Worm (Caenorhabditis elegans) whole organism, L4 larva: ENCODE measurements around the gene snpn-1.
A peak's percentile ranks its signal among the peaks of the same experiment; 100 is the strongest.

Source experiments
- D1046.2 ChIP-seq: fragments of 200-800 bp; sonication (Bioruptor generic); IDR thresholded peaks from 2 replicates; pipeline ENCODE4 v1.3.6; 2022; ENCODE audit warnings: missing genetic modification characterization, missing compliant biosample characterization
- F44E2.7 ChIP-seq: fragments of 200-800 bp; sonication (Bioruptor generic); IDR thresholded peaks from 2 replicates; pipeline ENCODE4 v2.1.2; 2022; ENCODE audit warnings: missing genetic modification characterization, missing compliant biosample characterization
- R02D3.7 ChIP-seq: fragments of 150-350 bp; sonication (generic microtip); optimal IDR thresholded peaks from 3 replicates; lab custom pipeline; 2014; ENCODE audit warnings: missing biosample characterization, missing genetic modification characterization
- T20F7.1 ChIP-seq: fragments of 200-800 bp; sonication (Bioruptor generic); optimal IDR thresholded peaks from 2 replicates; lab custom pipeline; 2018; ENCODE audit warnings: mild to moderate bottlenecking, missing genetic modification characterization, missing compliant biosample characterization
- T26A8.4 ChIP-seq: fragments of 200-800 bp; sonication (Bioruptor generic); IDR thresholded peaks from 2 replicates; pipeline ENCODE4 v1.3.6; 2022; ENCODE audit warnings: missing genetic modification characterization, missing compliant biosample characterization
- Y48G9A.11 ChIP-seq: fragments of 200-800 bp; sonication (Bioruptor generic); IDR thresholded peaks from 2 replicates; pipeline ENCODE4 v1.3.6; 2022; ENCODE audit warnings: missing genetic modification reagents, missing genetic modification characterization, missing compliant biosample characterization
- aha-1 ChIP-seq: fragments of 150-350 bp; peaks from one replicate; lab custom pipeline; 2014; ENCODE audit warnings: missing biosample characterization, missing genetic modification characterization
- ama-1 ChIP-seq: fragments of 150-350 bp; optimal IDR thresholded peaks from 2 replicates; lab custom pipeline; 2014; ENCODE audit warnings: inconsistent platforms, mixed read lengths
- ceh-44 ChIP-seq: fragments of 200-800 bp; sonication (Bioruptor generic); IDR thresholded peaks from 2 replicates; pipeline ENCODE4 v1.3.6; 2022; ENCODE audit warnings: missing genetic modification reagents, missing genetic modification characterization, missing compliant biosample characterization
- ceh-62 ChIP-seq: sonication (generic microtip); optimal IDR thresholded peaks from 2 replicates; lab custom pipeline; 2017; ENCODE audit warnings: missing biosample characterization, missing genetic modification characterization
- daf-16 ChIP-seq, 3 experiments: sonication (generic microtip); optimal IDR thresholded peaks; 2 replicates each; lab custom pipeline; 2016 to 2017; ENCODE audit warnings: missing genetic modification characterization in 3 of 3, missing genetic modification reagents in 3 of 3, mild to moderate bottlenecking in 2 of 3, missing compliant biosample characterization in 2 of 3, missing biosample characterization in 1 of 3, moderate library complexity in 1 of 3
- daf-19 ChIP-seq: fragments of 200-800 bp; sonication (Bioruptor generic); conservative IDR thresholded peaks from 2 replicates; pipeline ENCODE4 v1.3.6; 2022; ENCODE audit warnings: missing genetic modification characterization, missing compliant biosample characterization
- dmd-6 ChIP-seq: fragments of 200-800 bp; sonication (Bioruptor generic); IDR thresholded peaks from 2 replicates; pipeline ENCODE4 v1.3.6; 2022; ENCODE audit warnings: missing genetic modification reagents, missing genetic modification characterization, missing compliant biosample characterization
- duxl-1 ChIP-seq: sonication (generic microtip); optimal IDR thresholded peaks from 2 replicates; lab custom pipeline; 2016; ENCODE audit warnings: mild to moderate bottlenecking, missing genetic modification characterization, moderate library complexity, missing compliant biosample characterization; ENCODE audit not compliant: poor library complexity
- dve-1 ChIP-seq: sonication (generic microtip); optimal IDR thresholded peaks from 2 replicates; lab custom pipeline; 2017; ENCODE audit warnings: antibody characterized with exemption, mild to moderate bottlenecking, missing genetic modification characterization, missing compliant biosample characterization; ENCODE audit not compliant: insufficient read depth
- gei-8 ChIP-seq: fragments of 200-800 bp; sonication (Bioruptor generic); optimal IDR thresholded peaks from 2 replicates; lab custom pipeline; 2018; ENCODE audit warnings: mild to moderate bottlenecking, missing genetic modification characterization, missing compliant biosample characterization
- hlh-11 ChIP-seq: fragments of 200-800 bp; sonication (Bioruptor generic); optimal IDR thresholded peaks from 2 replicates; lab custom pipeline; 2018; ENCODE audit warnings: mild to moderate bottlenecking, missing genetic modification characterization, missing compliant biosample characterization
- lim-7 ChIP-seq: fragments of 200-800 bp; sonication (Bioruptor generic); IDR thresholded peaks from 2 replicates; pipeline ENCODE4 v1.3.6; 2022; ENCODE audit warnings: missing genetic modification characterization, missing compliant biosample characterization
- lin-13 ChIP-seq: fragments of 150-350 bp; optimal IDR thresholded peaks from 2 replicates; lab custom pipeline; 2014; ENCODE audit warnings: missing biosample characterization, missing genetic modification reagents, missing genetic modification characterization
- lin-29 ChIP-seq: fragments of 200-800 bp; sonication (Bioruptor generic); IDR thresholded peaks from 2 replicates; pipeline ENCODE4 v1.3.6; 2022; ENCODE audit warnings: missing genetic modification reagents, missing genetic modification characterization, missing compliant biosample characterization
- lin-39 ChIP-seq: fragments of 150-350 bp; optimal IDR thresholded peaks from 2 replicates; lab custom pipeline; 2014; ENCODE audit warnings: missing biosample characterization, missing genetic modification reagents, missing genetic modification characterization
- lsy-2 ChIP-seq, 2 experiments: fragments of 150-350 bp in 1 of 2; sonication (generic microtip) in 1 of 2; optimal IDR thresholded peaks; 2 replicates each; lab custom pipeline; 2014 to 2017; ENCODE audit warnings: missing biosample characterization in 2 of 2, missing genetic modification characterization in 2 of 2
- mxl-2 ChIP-seq: fragments of 200-800 bp; sonication (Bioruptor generic); conservative IDR thresholded peaks from 2 replicates; pipeline ENCODE4 v1.3.6; 2022; ENCODE audit warnings: missing genetic modification reagents, missing genetic modification characterization, missing compliant biosample characterization
- mxl-3 ChIP-seq: fragments of 200-800 bp; sonication (Bioruptor generic); optimal IDR thresholded peaks from 2 replicates; lab custom pipeline; 2018; ENCODE audit warnings: mild to moderate bottlenecking, missing genetic modification characterization, missing compliant biosample characterization
- nhr-25 ChIP-seq: sonication (generic microtip); optimal IDR thresholded peaks from 2 replicates; lab custom pipeline; 2017; ENCODE audit warnings: missing genetic modification characterization, mild to moderate bottlenecking, missing compliant biosample characterization, antibody characterized with exemption, moderate library complexity, borderline replicate concordance; ENCODE audit not compliant: insufficient read depth
- nhr-42 ChIP-seq: fragments of 200-800 bp; sonication (Bioruptor generic); IDR thresholded peaks from 2 replicates; pipeline ENCODE4 v1.3.6; 2022; ENCODE audit warnings: missing genetic modification characterization, missing compliant biosample characterization
- nhr-6 ChIP-seq: fragments of 150-350 bp; optimal IDR thresholded peaks from 2 replicates; lab custom pipeline; 2014; ENCODE audit warnings: missing biosample characterization, missing genetic modification characterization
- nhr-77 ChIP-seq: fragments of 150-350 bp; optimal IDR thresholded peaks from 2 replicates; lab custom pipeline; 2014; ENCODE audit warnings: missing biosample characterization, missing genetic modification characterization
- saeg-2 ChIP-seq: fragments of 200-800 bp; sonication (Bioruptor generic); IDR thresholded peaks from 2 replicates; pipeline ENCODE4 v1.3.6; 2022; ENCODE audit warnings: missing genetic modification reagents, missing genetic modification characterization, missing compliant biosample characterization
- set-16 ChIP-seq: fragments of 200-800 bp; sonication (Bioruptor generic); IDR thresholded peaks from 2 replicates; pipeline ENCODE4 v1.3.6; 2022; ENCODE audit warnings: missing genetic modification reagents, missing genetic modification characterization, missing compliant biosample characterization
- snpc-1.2 ChIP-seq: fragments of 200-800 bp; sonication (Bioruptor generic); IDR thresholded peaks from 2 replicates; pipeline ENCODE4 v1.3.6; 2022; ENCODE audit warnings: missing genetic modification reagents, missing genetic modification characterization, missing compliant biosample characterization
- snpc-4 ChIP-seq: fragments of 150-350 bp; optimal IDR thresholded peaks from 2 replicates; lab custom pipeline; 2014; ENCODE audit warnings: missing biosample characterization, missing genetic modification characterization
- spr-3 ChIP-seq: fragments of 200-800 bp; sonication (Bioruptor generic); optimal IDR thresholded peaks from 2 replicates; lab custom pipeline; 2018; ENCODE audit warnings: mild to moderate bottlenecking, missing genetic modification characterization, missing compliant biosample characterization
- tag-97 ChIP-seq: fragments of 200-800 bp; sonication (Bioruptor generic); IDR thresholded peaks from 2 replicates; pipeline ENCODE4 v1.3.6; 2022; ENCODE audit warnings: missing genetic modification characterization, missing compliant biosample characterization
- tra-1 ChIP-seq: fragments of 200-800 bp; sonication (Bioruptor generic); IDR thresholded peaks from 2 replicates; pipeline ENCODE4 v1.3.6; 2022; ENCODE audit warnings: missing genetic modification reagents, missing genetic modification characterization, missing compliant biosample characterization
- unc-130 ChIP-seq: sonication (generic microtip); optimal IDR thresholded peaks from 2 replicates; lab custom pipeline; 2016; ENCODE audit warnings: missing genetic modification reagents, missing genetic modification characterization, missing compliant biosample characterization
- unc-39 ChIP-seq: sonication (generic microtip); optimal IDR thresholded peaks from 2 replicates; lab custom pipeline; 2017; ENCODE audit warnings: missing biosample characterization, missing genetic modification characterization
- unc-62 ChIP-seq, 3 experiments: fragments of 150-350 bp in 1 of 3; sonication (generic microtip); optimal IDR thresholded peaks in 2 of 3; peaks in 1 of 3; 1 replicate in 1 of 3; 2 replicates in 2 of 3; lab custom pipeline; 2014 to 2017; ENCODE audit warnings: missing biosample characterization in 3 of 3, missing genetic modification characterization in 3 of 3, missing genetic modification reagents in 3 of 3, missing genotype in 1 of 3
- zfp-3 ChIP-seq: fragments of 200-800 bp; sonication (Bioruptor generic); conservative IDR thresholded peaks from 2 replicates; pipeline ENCODE4 v1.3.6; 2022; ENCODE audit warnings: missing genetic modification reagents, missing genetic modification characterization, missing compliant biosample characterization

The snpn-1 gene

DNA sequence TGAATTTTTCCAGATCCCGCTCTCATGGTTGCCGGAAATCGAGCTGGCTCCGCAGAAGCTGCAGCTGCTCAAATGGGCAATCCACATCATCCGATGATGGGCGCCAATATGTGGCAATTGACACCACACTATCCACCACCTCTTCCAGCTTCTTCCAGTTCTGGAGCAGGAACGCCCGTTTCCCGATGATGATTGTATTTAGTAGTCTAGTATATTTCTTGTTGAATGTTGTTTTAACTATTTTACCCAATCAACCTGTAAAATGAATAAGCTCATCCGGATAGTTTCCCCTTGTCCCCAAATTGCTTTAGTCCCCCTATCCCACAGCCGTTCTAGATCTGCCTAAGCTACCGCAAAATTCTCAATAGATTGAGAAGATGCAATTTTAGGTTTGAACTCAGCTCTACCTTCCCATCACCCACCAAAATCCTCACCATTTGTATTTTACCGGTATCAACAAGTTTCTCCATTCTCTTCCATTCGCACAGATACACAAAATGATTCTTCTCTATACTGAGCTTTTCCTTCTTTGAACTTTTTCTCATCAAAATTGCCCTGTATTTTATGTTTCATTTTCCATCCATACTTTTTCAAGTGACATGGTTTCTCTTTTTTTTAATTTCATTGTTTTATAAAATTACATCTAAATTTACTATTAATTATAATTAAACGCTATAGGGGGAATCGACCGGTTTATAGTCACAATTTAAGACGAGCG is 4.4 kb downstream of the snpn-1 start (continued):
- TF ChIP-seq lin-13 (GFP tag; lab: Kevin White, UChicago) (no peak), lin-39 (tag; lab: Kevin White, UChicago) (no peak), spr-3 (GFP tag; lab: Kevin White, UChicago) (no peak), ama-1 (lab: Kevin White, UChicago) (peak; percentile 18), dmd-6 (no peak; the same call in 1 of the 2 replicates), lsy-2 (tag; optimal IDR thresholded peaks at IDR 0.05; lab: Kevin White, UChicago) (peak in 1 of 2 experiments; percentile 7), tra-1 (no peak), tag-97 (no peak), nhr-77 (tag; lab: Kevin White, UChicago) (peak; percentile 6), lim-7 (GFP tag; lab: Robert Waterston, UW) (0 out of 2 replicates have a peak, but pooled peaks have one; percentile 30), hlh-11 (tag; lab: Kevin White, UChicago) (no peak), snpc-4 (tag; lab: Kevin White, UChicago) (no peak), ceh-44 (no peak), duxl-1 (tag; lab: Kevin White, UChicago) (peak; percentile 16), dve-1 (tag; lab: Kevin White, UChicago) (peak; percentile 29), gei-8 (GFP tag; lab: Kevin White, UChicago) (no peak), snpc-1.2 (GFP tag; lab: Robert Waterston, UW) (peak; percentile 18; the same call in 1 of the 2 replicates), unc-39 (tag; lab: Kevin White, UChicago) (no peak), daf-19 (0 out of 2 replicates have a peak, but pooled peaks have one; percentile 38), daf-16 (GFP tag; optimal IDR thresholded peaks at IDR 0.05; lab: Kevin White, UChicago) (no peak), daf-16 (tag; optimal IDR thresholded peaks at IDR 0.05; lab: Kevin White, UChicago) (no peak), nhr-42 (no peak), nhr-6 (tag; lab: Kevin White, UChicago) (no peak), unc-62 (GFP tag; optimal IDR thresholded peaks at IDR 0.05 in 1 of 2; lab: Kevin White, UChicago) (peak in 1 of 2 experiments; percentile 51), unc-62 (tag; optimal IDR thresholded peaks at IDR 0.05; lab: Kevin White, UChicago) (no peak), lin-29 (GFP tag; lab: Robert Waterston, UW) (no peak), F44E2.7 (no peak), R02D3.7 (tag; lab: Kevin White, UChicago) (no peak), aha-1 (peak; percentile 83), D1046.2 (GFP tag; lab: Robert Waterston, UW) (no peak), nhr-25 (tag; lab: Kevin White, UChicago) (no peak), unc-130 (GFP tag; lab: Kevin White, UChicago) (no peak), T20F7.1 (peak; percentile 55), T26A8.4 (GFP tag; lab: Robert Waterston, UW) (0 out of 2 replicates have a peak, but pooled peaks have one; percentile 39), mxl-3 (GFP tag; lab: Kevin White, UChicago) (no peak), saeg-2 (GFP tag; lab: Robert Waterston, UW) (0 out of 2 replicates have a peak, but pooled peaks have one; percentile 8)

DNA sequence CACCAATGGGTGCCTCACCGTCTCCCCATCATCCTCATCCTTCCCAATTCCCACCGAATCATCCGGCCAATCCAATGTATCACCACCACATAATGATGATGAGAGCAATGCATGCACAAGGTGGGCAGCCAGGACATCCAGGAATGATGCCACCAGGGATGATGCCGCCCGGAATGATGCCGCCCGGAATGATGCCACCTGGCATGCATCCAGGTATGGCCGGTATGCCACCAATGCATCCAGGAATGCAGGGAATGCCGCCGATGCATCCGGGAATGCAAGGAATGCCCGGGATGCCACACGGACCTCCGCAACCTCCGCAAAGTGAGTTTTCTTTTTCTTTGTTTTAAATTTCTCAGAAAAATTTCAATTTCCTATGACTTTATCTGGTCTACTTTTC is 5.1 kb downstream of the snpn-1 start:
- TF ChIP-seq unc-62 (GFP tag; optimal IDR thresholded peaks at IDR 0.05 in 1 of 2; lab: Kevin White, UChicago) (peak in 1 of 2 experiments; percentile 1), unc-62 (tag; optimal IDR thresholded peaks at IDR 0.05; lab: Kevin White, UChicago) (no peak), zfp-3 (GFP tag; lab: Robert Waterston, UW) (no peak), set-16 (peak; percentile 76), aha-1 (no peak), nhr-42 (no peak), mxl-2 (GFP tag; lab: Robert Waterston, UW) (no peak), Y48G9A.11 (no peak), ceh-62 (tag; lab: Kevin White, UChicago) (no peak)
- TF ChIP-seq, all 104 proteins: peak for 2
